Worm (Caenorhabditis elegans): ENCODE results near the gene Y39G8B.10.

Y39G8B.10 gene

ce11 chrII:14014637-14015036, 31.7 kb upstream of the Y39G8B.10 start:
- TF ChIP-seq nfya-1 (tag; optimal IDR thresholded peaks at IDR 0.05) (no peak), ets-4 (tag; optimal IDR thresholded peaks at IDR 0.05) (no peak), unc-86 (tag; optimal IDR thresholded peaks at IDR 0.05) (no peak), K09A11.1 (tag; optimal IDR thresholded peaks at IDR 0.05; ENCODE audit: insufficient read depth) (no peak), ama-1 (optimal IDR thresholded peaks at IDR 0.05) (no peak), ceh-31 (tag; optimal IDR thresholded peaks at IDR 0.05) (no peak), eyg-1 (tag; optimal IDR thresholded peaks at IDR 0.05) (no peak), madf-2 (tag; optimal IDR thresholded peaks at IDR 0.05) (no peak), zip-5 (tag; optimal IDR thresholded peaks at IDR 0.05) (no peak), unc-55 (GFP tag; optimal IDR thresholded peaks at IDR 0.05) (no peak), ahr-1 (tag; optimal IDR thresholded peaks at IDR 0.05) (no peak), fkh-6 (tag; optimal IDR thresholded peaks at IDR 0.05) (no peak), hlh-30 (tag; optimal IDR thresholded peaks at IDR 0.05; ENCODE audit: insufficient read depth) (no peak), hlh-15 (tag; optimal IDR thresholded peaks at IDR 0.05) (no peak), T23F11.4 (GFP tag; optimal IDR thresholded peaks at IDR 0.05) (no peak), pag-3 (tag; optimal IDR thresholded peaks at IDR 0.05; ENCODE audit: borderline replicate concordance) (no peak), fax-1 (tag; optimal IDR thresholded peaks at IDR 0.05) (no peak)

- TF ChIP-seq ceh-30 (tag; optimal IDR thresholded peaks at IDR 0.05) (no peak), odd-2 (tag; optimal IDR thresholded peaks at IDR 0.05) (no peak), pha-2 (tag; optimal IDR thresholded peaks at IDR 0.05) (no peak), hlh-30 (tag; optimal IDR thresholded peaks at IDR 0.05; ENCODE audit: insufficient read depth) (no peak), dve-1 (tag; optimal IDR thresholded peaks at IDR 0.05) (no peak), ceh-6 (GFP tag; optimal IDR thresholded peaks at IDR 0.05) (no peak), hlh-13 (GFP tag; optimal IDR thresholded peaks at IDR 0.05) (no peak), pax-1 (tag; optimal IDR thresholded peaks at IDR 0.05) (no peak), pha-4 (tag; optimal IDR thresholded peaks at IDR 0.05) (no peak), T23F11.4 (GFP tag; optimal IDR thresholded peaks at IDR 0.05) (no peak), ceh-22 (tag; optimal IDR thresholded peaks at IDR 0.05) (no peak), ref-2 (tag; optimal IDR thresholded peaks at IDR 0.05) (no peak)
Observed at ce11 chrII:14010656-14011376, 27.9 kb upstream of the Y39G8B.10 start, which contains the start of gene F01D5.8. TSS of gene F01D5.8 (plus strand) at chrII:14010706.

ce11 chrII:14008359-14008758, 25.4 kb upstream of the Y39G8B.10 start, which contains the start of gene F01D5.7:
TSS of gene F01D5.7 (plus strand) at chrII:14008659.
- TF ChIP-seq hlh-6 (tag; optimal IDR thresholded peaks at IDR 0.05) (no peak), ets-4 (tag; optimal IDR thresholded peaks at IDR 0.05) (no peak), ceh-2 (tag; optimal IDR thresholded peaks at IDR 0.05) (no peak), unc-55 (GFP tag; optimal IDR thresholded peaks at IDR 0.05) (no peak), ceh-18 (tag; optimal IDR thresholded peaks at IDR 0.05) (no peak), fax-1 (tag; optimal IDR thresholded peaks at IDR 0.05) (no peak), sdc-2 (tag; optimal IDR thresholded peaks at IDR 0.05) (no peak), ref-2 (tag; optimal IDR thresholded peaks at IDR 0.05) (no peak), ceh-45 (GFP tag; IDR thresholded peaks at IDR 0.05) (no peak), zip-5 (tag; optimal IDR thresholded peaks at IDR 0.05) (no peak), tbx-7 (tag; optimal IDR thresholded peaks at IDR 0.05) (no peak), fkh-10 (GFP tag; optimal IDR thresholded peaks at IDR 0.05) (no peak)

DNA sequence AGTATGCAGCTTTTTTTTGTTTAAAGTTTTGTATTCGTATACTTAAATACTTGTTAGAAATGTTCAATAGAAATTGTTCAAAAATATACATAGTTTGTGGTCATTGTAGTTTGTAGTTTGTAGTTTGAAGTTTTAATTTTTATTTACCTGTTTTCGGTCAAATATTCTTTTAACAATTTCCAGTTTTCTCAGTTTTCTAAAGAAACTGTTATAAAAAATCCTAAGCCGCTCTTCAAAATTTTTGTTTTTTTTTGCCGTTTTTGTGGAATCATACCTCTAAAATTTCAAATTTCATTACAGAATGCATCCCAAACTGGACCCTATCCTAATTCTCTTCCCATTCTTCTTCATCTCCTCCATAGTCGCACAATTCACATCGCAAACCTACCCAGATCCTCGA, 23.3 kb upstream of the Y39G8B.10 start, which contains the start of gene F01D5.6:
Gene F01D5.6 (plus strand): TSS at position 301 of the 400 bp plus-strand sequence.
- TF ChIP-seq nhr-232 (tag; optimal IDR thresholded peaks at IDR 0.05): no peak
- TF ChIP-seq ceh-31 (tag; optimal IDR thresholded peaks at IDR 0.05): no peak

Data from whole organism, late embryonic.